Worm (Caenorhabditis elegans) whole organism, early embryonic: ENCODE results near the gene srh-303.

Source experiments
- ama-1 ChIP-seq: fragments of 150-350 bp; optimal IDR thresholded peaks from 2 replicates; lab custom pipeline; 2014
- ceh-13 ChIP-seq: fragments of 200-800 bp; sonication (Bioruptor generic); optimal IDR thresholded peaks from 2 replicates; lab custom pipeline; 2018; ENCODE audit warnings: mild to moderate bottlenecking, missing genetic modification characterization, missing compliant biosample characterization
- ets-7 ChIP-seq: sonication (generic microtip); optimal IDR thresholded peaks from 2 replicates; lab custom pipeline; 2016; ENCODE audit warnings: missing genotype, missing genetic modification characterization, missing compliant biosample characterization
- hmbx-1 ChIP-seq: sonication (generic microtip); optimal IDR thresholded peaks from 2 replicates; lab custom pipeline; 2016; ENCODE audit warnings: mild to moderate bottlenecking, missing genetic modification characterization, missing compliant biosample characterization
- scrt-1 ChIP-seq: fragments of 200-800 bp; sonication (Bioruptor generic); IDR thresholded peaks from 2 replicates; pipeline ENCODE4 v1.3.6; 2022; ENCODE audit warnings: missing genetic modification characterization, missing compliant biosample characterization

DNA sequence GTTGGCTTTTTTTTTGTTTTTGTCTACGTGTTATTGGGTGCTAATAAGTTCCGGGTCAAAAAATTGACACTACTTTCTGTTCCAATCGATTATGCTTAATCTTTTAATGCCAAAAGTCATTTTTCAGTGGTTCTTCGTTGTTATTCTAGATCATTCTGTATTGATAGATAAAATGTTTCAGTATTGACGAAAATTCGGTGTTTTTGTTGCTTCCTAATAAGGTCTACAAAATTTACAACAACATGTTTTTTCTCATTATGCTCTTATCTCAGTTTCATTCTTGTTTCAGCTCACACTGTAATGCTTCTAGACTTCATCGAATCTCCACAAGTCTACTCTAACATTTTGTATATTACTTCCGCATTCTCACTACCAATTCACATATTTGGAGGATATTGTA, at the start of gene srh-303:
- no peak for TF ChIP-seq ama-1 (lab: Kevin White, UChicago)
- no peak for TF ChIP-seq hmbx-1
- no peak for TF ChIP-seq ets-7
- TF ChIP-seq ceh-13 (GFP tag; lab: Kevin White, UChicago): no peak
- TF ChIP-seq scrt-1: no peak
